Worm (Caenorhabditis elegans) whole organism, L4/young adult: Measurements from ENCODE around the gene idpc-6.

Experiments
- W03F9.2 ChIP-seq: fragments of 150-350 bp; optimal IDR thresholded peaks from 2 replicates; lab custom pipeline; 2014; ENCODE audit warnings: missing biosample characterization, missing genetic modification characterization
- dao-5 ChIP-seq: sonication (generic microtip); optimal IDR thresholded peaks from 2 replicates; lab custom pipeline; 2016; ENCODE audit warnings: missing genotype, missing genetic modification characterization, moderate library complexity, missing compliant biosample characterization
- him-1 ChIP-seq: sonication (generic microtip); optimal IDR thresholded peaks from 2 replicates; lab custom pipeline; 2016; ENCODE audit warnings: missing genotype, missing genetic modification reagents, missing genetic modification characterization, missing compliant biosample characterization

ce11 chrV:9664620-9665019 lies 44.7 kb downstream of the idpc-6 start:
- TF ChIP-seq him-1 (tag; lab: Kevin White, UChicago): peak; percentile 58
- no peak for TF ChIP-seq dao-5 (tag; lab: Kevin White, UChicago)
- no peak for TF ChIP-seq W03F9.2
